Worm (Caenorhabditis elegans) whole organism, early embryonic: ENCODE results near the gene flp-15.

Source experiments
- F13C5.2 ChIP-seq: sonication (generic microtip); optimal IDR thresholded peaks from 2 replicates; lab custom pipeline; 2017; ENCODE audit warnings: mild to moderate bottlenecking, missing genetic modification characterization, inconsistent platforms, missing compliant biosample characterization
- ama-1 ChIP-seq: fragments of 150-350 bp; optimal IDR thresholded peaks from 2 replicates; lab custom pipeline; 2014
- ceh-13 ChIP-seq: fragments of 200-800 bp; sonication (Bioruptor generic); optimal IDR thresholded peaks from 2 replicates; lab custom pipeline; 2018; ENCODE audit warnings: mild to moderate bottlenecking, missing genetic modification characterization, missing compliant biosample characterization
- ets-7 ChIP-seq: sonication (generic microtip); optimal IDR thresholded peaks from 2 replicates; lab custom pipeline; 2016; ENCODE audit warnings: missing genotype, missing genetic modification characterization, missing compliant biosample characterization
- sea-1 ChIP-seq: fragments of 200-800 bp; sonication (Bioruptor generic); conservative IDR thresholded peaks from 2 replicates; pipeline ENCODE4 v1.3.6; 2022; ENCODE audit warnings: missing genetic modification characterization, missing compliant biosample characterization
- tbx-11 ChIP-seq: fragments of 200-800 bp; sonication (Bioruptor generic); IDR thresholded peaks from 2 replicates; pipeline ENCODE4 v1.3.6; 2022; ENCODE audit warnings: missing genetic modification characterization, missing compliant biosample characterization
- tra-4 ChIP-seq: sonication (generic microtip); optimal IDR thresholded peaks from 2 replicates; lab custom pipeline; 2017; ENCODE audit warnings: missing genetic modification characterization, missing compliant biosample characterization

ce11 chrIII:13709122-13709521 is 41.5 kb upstream of the flp-15 start:
- no peak for TF ChIP-seq ama-1
- no peak for TF ChIP-seq tbx-11
- no peak for TF ChIP-seq tra-4 (tag; lab: Kevin White, UChicago)
- no peak for TF ChIP-seq ets-7 (tag; lab: Kevin White, UChicago)
- no peak for TF ChIP-seq F13C5.2 (tag; lab: Kevin White, UChicago)
- TF ChIP-seq sea-1: no peak
- TF ChIP-seq ceh-13 (GFP tag; lab: Kevin White, UChicago): no peak
